Worm (Caenorhabditis elegans) whole organism, young adult: Measurements from ENCODE around the gene cul-3.
"Not testable (repeated sequence)": the region's sequence is repeated elsewhere in the genome, so short reads cannot be mapped to it uniquely, and the experiment has no call there.

Experiments
- B0261.1 ChIP-seq: sonication (generic microtip); optimal IDR thresholded peaks from 2 replicates; lab custom pipeline; 2016; ENCODE audit warnings: mild to moderate bottlenecking, missing genetic modification characterization, moderate library complexity, missing compliant biosample characterization
- F39B2.1 ChIP-seq: fragments of 200-800 bp; sonication (Bioruptor generic); IDR thresholded peaks from 2 replicates; pipeline ENCODE4 v1.3.6; 2022; ENCODE audit warnings: missing genetic modification reagents, missing genetic modification characterization, missing compliant biosample characterization
- F57A8.1 ChIP-seq: fragments of 200-800 bp; sonication (Bioruptor generic); optimal IDR thresholded peaks from 2 replicates; lab custom pipeline; 2018; ENCODE audit warnings: mild to moderate bottlenecking, missing genetic modification characterization, moderate library complexity, missing compliant biosample characterization
- K11D2.4 ChIP-seq: fragments of 200-800 bp; sonication (Bioruptor generic); IDR thresholded peaks from 2 replicates; pipeline ENCODE4 v1.3.6; 2022; ENCODE audit warnings: missing genetic modification reagents, missing genetic modification characterization, missing compliant biosample characterization
- ccch-3 ChIP-seq: fragments of 200-800 bp; sonication (Bioruptor generic); optimal IDR thresholded peaks from 2 replicates; lab custom pipeline; 2018; ENCODE audit warnings: mild to moderate bottlenecking, missing genetic modification characterization, missing compliant biosample characterization
- cebp-1 ChIP-seq, 2 experiments: fragments of 200-800 bp in 1 of 2; sonication (Bioruptor generic) in 1 of 2; sonication (generic microtip) in 1 of 2; IDR thresholded peaks in 1 of 2; optimal IDR thresholded peaks in 1 of 2; 2 replicates each; pipeline versions ENCODE4 v1.3.6 to Lab custom; 2017 to 2022; ENCODE audit warnings: missing compliant biosample characterization in 2 of 2, missing genetic modification characterization in 2 of 2, mild to moderate bottlenecking in 1 of 2, missing genetic modification reagents in 1 of 2, moderate library complexity in 1 of 2
- ceh-100 ChIP-seq: fragments of 200-800 bp; sonication (Bioruptor generic); IDR thresholded peaks from 2 replicates; pipeline ENCODE4 v1.3.6; 2022; ENCODE audit warnings: missing genetic modification reagents, missing genetic modification characterization, missing compliant biosample characterization
- dox-1 ChIP-seq: fragments of 200-800 bp; sonication (Bioruptor generic); IDR thresholded peaks from 2 replicates; pipeline ENCODE4 v1.3.6; 2022; ENCODE audit warnings: missing genetic modification reagents, missing genetic modification characterization, missing compliant biosample characterization
- dpff-1 ChIP-seq: sonication (generic microtip); optimal IDR thresholded peaks from 2 replicates; lab custom pipeline; 2017; ENCODE audit warnings: mild to moderate bottlenecking, missing genetic modification characterization, missing compliant biosample characterization
- him-1 ChIP-seq: sonication (generic microtip); optimal IDR thresholded peaks from 2 replicates; lab custom pipeline; 2016; ENCODE audit warnings: missing genotype, missing genetic modification reagents, missing genetic modification characterization, missing compliant biosample characterization
- hlh-26 ChIP-seq: fragments of 200-800 bp; sonication (Bioruptor generic); conservative IDR thresholded peaks from 2 replicates; pipeline ENCODE4 v1.3.6; 2022; ENCODE audit warnings: missing genetic modification reagents, missing genetic modification characterization, missing compliant biosample characterization
- madf-10 ChIP-seq: sonication (generic microtip); optimal IDR thresholded peaks from 2 replicates; lab custom pipeline; 2016; ENCODE audit warnings: mild to moderate bottlenecking, missing genetic modification characterization, missing compliant biosample characterization
- nhr-27 ChIP-seq: fragments of 200-800 bp; sonication (Bioruptor generic); optimal IDR thresholded peaks from 2 replicates; lab custom pipeline; 2018; ENCODE audit warnings: mild to moderate bottlenecking, missing genetic modification characterization, moderate library complexity, missing compliant biosample characterization
- nhr-80 ChIP-seq: sonication (generic microtip); optimal IDR thresholded peaks from 2 replicates; lab custom pipeline; 2016; ENCODE audit warnings: missing genetic modification characterization, missing compliant biosample characterization
- snpc-4 ChIP-seq, 5 experiments: fragments of 150-350 bp in 1 of 5; sonication (generic microtip) in 4 of 5; optimal IDR thresholded peaks; 2 replicates each; lab custom pipeline; 2014 to 2018; ENCODE audit warnings: missing genetic modification characterization in 5 of 5, missing biosample characterization in 3 of 5, antibody characterized with exemption in 2 of 5, mild to moderate bottlenecking in 2 of 5, missing compliant biosample characterization in 2 of 5, missing genotype in 2 of 5, moderate library complexity in 2 of 5, missing genetic modification reagents in 1 of 5
- tbp1 ChIP-seq: fragments of 200-800 bp; sonication (Bioruptor generic); optimal IDR thresholded peaks from 2 replicates; lab custom pipeline; 2018; ENCODE audit warnings: mild to moderate bottlenecking, missing genetic modification characterization, missing compliant biosample characterization
- tlf-1 ChIP-seq: fragments of 200-800 bp; sonication (Bioruptor generic); optimal IDR thresholded peaks from 2 replicates; lab custom pipeline; 2018; ENCODE audit warnings: mild to moderate bottlenecking, missing genetic modification characterization, missing compliant biosample characterization

cul-3 gene

ce11 chrV:211388-212168, 34.4 kb downstream of the cul-3 start:
- no peak for TF ChIP-seq cebp-1 (GFP tag; IDR thresholded peaks at IDR 0.05; lab: Robert Waterston, UW)
- no peak for TF ChIP-seq cebp-1 (tag; optimal IDR thresholded peaks at IDR 0.05; lab: Kevin White, UChicago)
- peak; percentile 51 for TF ChIP-seq nhr-80
- TF ChIP-seq nhr-27 (tag; lab: Kevin White, UChicago): no peak

- not testable (repeated sequence) for TF ChIP-seq snpc-4 (GFP tag; optimal IDR thresholded peaks at IDR 0.05; lab: Kevin White, UChicago); snpc-4 (tag; optimal IDR thresholded peaks at IDR 0.05; lab: Kevin White, UChicago); dox-1 (GFP tag; lab: Robert Waterston, UW); him-1 (tag; lab: Kevin White, UChicago)
These were observed 35.5 kb downstream of the cul-3 start, which contains the start of gene DC2.5 for ce11 chrV:212687-213086. DC2.5 (minus strand) TSS chrV:212787.

- TF ChIP-seq ceh-100 (GFP tag; lab: Robert Waterston, UW): no peak
These were observed 38.5 kb downstream of the cul-3 start for ce11 chrV:215697-216096.

ce11 chrV:216847-217246, 39.6 kb downstream of the cul-3 start, which contains the start of gene srh-78:
srh-78 (plus strand) TSS chrV:217147.
- TF ChIP-seq B0261.1 (tag; lab: Kevin White, UChicago) (no peak), K11D2.4 (GFP tag; lab: Robert Waterston, UW) (no peak)

ce11 chrV:219632-220031, 42.4 kb downstream of the cul-3 start, which contains the start of gene srh-80:
srh-80 (plus strand) TSS chrV:219932.
- TF ChIP-seq tbp1 (GFP tag; lab: Kevin White, UChicago): no peak

- no peak for TF ChIP-seq madf-10
- no peak for TF ChIP-seq tlf-1 (GFP tag; lab: Kevin White, UChicago)
- TF ChIP-seq dpff-1: no peak
- TF ChIP-seq hlh-26 (GFP tag; lab: Robert Waterston, UW): no peak
- TF ChIP-seq F39B2.1: no peak
- no peak for TF ChIP-seq ccch-3 (GFP tag; lab: Kevin White, UChicago)
- no peak for TF ChIP-seq F57A8.1
These were observed 57.4 kb downstream of the cul-3 start, which contains the start of gene kin-33 for ce11 chrV:234572-234971. kin-33 (minus strand) TSS chrV:234672.
